Worm (Caenorhabditis elegans) whole organism, midembryonic: Measurements from ENCODE around the gene ilys-6.

Experiments used
- cog-1 ChIP-seq: sonication (generic microtip); optimal IDR thresholded peaks from 2 replicates; lab custom pipeline; 2016; ENCODE audit warnings: missing genetic modification characterization, missing compliant biosample characterization
- flt-1 ChIP-seq: fragments of 200-800 bp; sonication (Bioruptor generic); IDR thresholded peaks from 2 replicates; pipeline ENCODE4 v1.3.6; 2022; ENCODE audit warnings: missing genetic modification characterization, missing compliant biosample characterization
- klf-2 ChIP-seq: fragments of 200-800 bp; sonication (Bioruptor generic); conservative IDR thresholded peaks from 2 replicates; pipeline ENCODE4 v1.3.6; 2022; ENCODE audit warnings: missing genetic modification reagents, missing genetic modification characterization, missing compliant biosample characterization
- ztf-23 ChIP-seq: fragments of 200-800 bp; sonication (Bioruptor generic); IDR thresholded peaks from 2 replicates; pipeline ENCODE4 v1.3.6; 2022; ENCODE audit warnings: missing genetic modification reagents, missing genetic modification characterization, missing compliant biosample characterization

DNA sequence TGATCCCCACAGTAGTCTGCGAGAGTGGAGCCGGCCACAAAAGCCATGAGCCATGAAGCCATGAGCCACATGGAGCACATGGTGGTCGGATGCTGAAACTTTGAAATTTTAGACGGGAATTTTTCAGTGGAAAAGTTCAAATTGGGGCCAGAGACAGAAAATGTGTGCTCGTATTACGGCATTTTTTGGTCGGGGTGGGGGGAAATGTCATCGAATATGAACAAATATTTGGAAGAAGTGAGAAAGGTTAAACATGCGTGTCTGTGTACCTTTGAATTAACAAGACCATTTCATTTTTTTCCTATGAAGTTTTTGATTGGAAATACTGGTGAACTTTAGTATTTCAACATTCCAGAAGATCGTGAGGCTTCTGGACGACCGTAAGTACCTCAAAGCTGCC is 11.9 kb downstream of the ilys-6 start, which contains the start of gene wrt-5:
- no peak for TF ChIP-seq flt-1 (GFP tag; lab: Robert Waterston, UW)
- TF ChIP-seq ztf-23 (GFP tag; lab: Robert Waterston, UW): no peak
- TF ChIP-seq klf-2 (GFP tag; lab: Robert Waterston, UW): no peak
- no peak for TF ChIP-seq cog-1 (tag; lab: Kevin White, UChicago)
